Worm (Caenorhabditis elegans) whole organism, midembryonic: Measurements from ENCODE around the gene Y49F6A.5.

Source experiments
- T22C8.4 ChIP-seq: fragments of 200-800 bp; sonication (Bioruptor generic); IDR thresholded peaks from 2 replicates; pipeline ENCODE4 v1.3.6; 2022; ENCODE audit warnings: missing genetic modification characterization, missing compliant biosample characterization
- cog-1 ChIP-seq: sonication (generic microtip); optimal IDR thresholded peaks from 2 replicates; lab custom pipeline; 2016; ENCODE audit warnings: missing genetic modification characterization, missing compliant biosample characterization
- flt-1 ChIP-seq: fragments of 200-800 bp; sonication (Bioruptor generic); IDR thresholded peaks from 2 replicates; pipeline ENCODE4 v1.3.6; 2022; ENCODE audit warnings: missing genetic modification characterization, missing compliant biosample characterization
- klf-2 ChIP-seq: fragments of 200-800 bp; sonication (Bioruptor generic); conservative IDR thresholded peaks from 2 replicates; pipeline ENCODE4 v1.3.6; 2022; ENCODE audit warnings: missing genetic modification reagents, missing genetic modification characterization, missing compliant biosample characterization
- med-1 ChIP-seq: sonication (generic microtip); optimal IDR thresholded peaks from 2 replicates; lab custom pipeline; 2017; ENCODE audit warnings: missing genetic modification characterization, mild to moderate bottlenecking, missing compliant biosample characterization, antibody characterized with exemption, missing genetic modification reagents; ENCODE audit not compliant: insufficient read depth
- ref-1 ChIP-seq: fragments of 200-800 bp; sonication (Bioruptor generic); conservative IDR thresholded peaks from 2 replicates; pipeline ENCODE4 v1.3.6; 2022; ENCODE audit warnings: missing genetic modification reagents, missing genetic modification characterization, missing compliant biosample characterization
- tab-1 ChIP-seq: fragments of 200-800 bp; sonication (Bioruptor generic); IDR thresholded peaks from 2 replicates; pipeline ENCODE4 v1.3.6; 2022; ENCODE audit warnings: missing genetic modification characterization, missing compliant biosample characterization
- ztf-23 ChIP-seq: fragments of 200-800 bp; sonication (Bioruptor generic); IDR thresholded peaks from 2 replicates; pipeline ENCODE4 v1.3.6; 2022; ENCODE audit warnings: missing genetic modification reagents, missing genetic modification characterization, missing compliant biosample characterization
- ztf-29 ChIP-seq: fragments of 200-800 bp; sonication (Bioruptor generic); IDR thresholded peaks from 2 replicates; pipeline ENCODE4 v1.3.6; 2022; ENCODE audit warnings: missing genetic modification reagents, missing genetic modification characterization, missing compliant biosample characterization

The Y49F6A.5 gene

ce11 chrII:3576742-3577141 is 32.9 kb downstream of the Y49F6A.5 start, which contains the start of gene clec-132:
TSS of gene clec-132 (plus strand) at chrII:3577042.
- TF ChIP-seq ztf-23 (GFP tag; lab: Robert Waterston, UW) (no peak), ztf-29 (GFP tag; lab: Robert Waterston, UW) (no peak), tab-1 (GFP tag; lab: Robert Waterston, UW) (no peak), T22C8.4 (GFP tag; lab: Robert Waterston, UW) (no peak), cog-1 (tag; lab: Kevin White, UChicago) (no peak), klf-2 (GFP tag; lab: Robert Waterston, UW) (no peak), med-1 (GFP tag; lab: Kevin White, UChicago) (no peak), flt-1 (GFP tag; lab: Robert Waterston, UW) (no peak), ref-1 (no peak)

ce11 chrII:3573255-3573654 is 36.4 kb downstream of the Y49F6A.5 start, which contains the start of gene clec-130:
TSS of gene clec-130 (plus strand) at chrII:3573555.
- TF ChIP-seq ztf-29 (GFP tag; lab: Robert Waterston, UW), result no peak
- no peak for TF ChIP-seq flt-1 (GFP tag; lab: Robert Waterston, UW)
- no peak for TF ChIP-seq cog-1 (tag; lab: Kevin White, UChicago)
- TF ChIP-seq ref-1, result no peak
- no peak for TF ChIP-seq med-1 (GFP tag; lab: Kevin White, UChicago)
- TF ChIP-seq ztf-23 (GFP tag; lab: Robert Waterston, UW), result no peak
- no peak for TF ChIP-seq tab-1 (GFP tag; lab: Robert Waterston, UW)
- no peak for TF ChIP-seq klf-2 (GFP tag; lab: Robert Waterston, UW)
- no peak for TF ChIP-seq T22C8.4 (GFP tag; lab: Robert Waterston, UW)

- TF ChIP-seq tab-1 (GFP tag; lab: Robert Waterston, UW) (no peak), ref-1 (no peak), ztf-23 (GFP tag; lab: Robert Waterston, UW) (no peak), flt-1 (GFP tag; lab: Robert Waterston, UW) (no peak), ztf-29 (GFP tag; lab: Robert Waterston, UW) (no peak), med-1 (GFP tag; lab: Kevin White, UChicago) (no peak), T22C8.4 (GFP tag; lab: Robert Waterston, UW) (no peak), cog-1 (tag; lab: Kevin White, UChicago) (no peak), klf-2 (GFP tag; lab: Robert Waterston, UW) (no peak)
Measured at ce11 chrII:3570927-3571538, 38.6 kb downstream of the Y49F6A.5 start, which contains the start of the genes clec-128 and clec-129. TSS of gene clec-128 (minus strand) at chrII:3571027. TSS of gene clec-129 (plus strand) at chrII:3571488.

ce11 chrII:3569118-3569517 is 40.5 kb downstream of the Y49F6A.5 start, which contains the start of gene clec-127:
TSS of gene clec-127 (minus strand) at chrII:3569218.
- TF ChIP-seq tab-1 (GFP tag; lab: Robert Waterston, UW), result no peak
- no peak for TF ChIP-seq ztf-29 (GFP tag; lab: Robert Waterston, UW)
- TF ChIP-seq med-1 (GFP tag; lab: Kevin White, UChicago), result no peak
- TF ChIP-seq ref-1, result no peak
- TF ChIP-seq cog-1 (tag; lab: Kevin White, UChicago), result no peak
- no peak for TF ChIP-seq flt-1 (GFP tag; lab: Robert Waterston, UW)
- TF ChIP-seq klf-2 (GFP tag; lab: Robert Waterston, UW), result no peak
- no peak for TF ChIP-seq T22C8.4 (GFP tag; lab: Robert Waterston, UW)

ce11 chrII:3567576-3567975 is 42.1 kb downstream of the Y49F6A.5 start:
- peak; percentile 77 for TF ChIP-seq tab-1 (GFP tag; lab: Robert Waterston, UW)
- peak; percentile 91 for TF ChIP-seq flt-1 (GFP tag; lab: Robert Waterston, UW)
- peak; percentile 49; the same call in 1 of the 2 replicates for TF ChIP-seq T22C8.4 (GFP tag; lab: Robert Waterston, UW)
- TF ChIP-seq ref-1, result peak; percentile 70
- peak; percentile 80 for TF ChIP-seq ztf-29 (GFP tag; lab: Robert Waterston, UW)
- TF ChIP-seq klf-2 (GFP tag; lab: Robert Waterston, UW), result peak; percentile 64; the same call in 1 of the 2 replicates
- peak; percentile 75; the same call in 1 of the 2 replicates for TF ChIP-seq ztf-23 (GFP tag; lab: Robert Waterston, UW)

- TF ChIP-seq ref-1, result no peak
- no peak for TF ChIP-seq T22C8.4 (GFP tag; lab: Robert Waterston, UW)
- TF ChIP-seq cog-1 (tag; lab: Kevin White, UChicago), result no peak
- no peak for TF ChIP-seq flt-1 (GFP tag; lab: Robert Waterston, UW)
- no peak for TF ChIP-seq ztf-29 (GFP tag; lab: Robert Waterston, UW)
Measured at ce11 chrII:3567066-3567465, 42.6 kb downstream of the Y49F6A.5 start.

ce11 chrII:3562419-3562818 is 47.2 kb downstream of the Y49F6A.5 start, which contains the start of gene W10G11.3:
TSS of gene W10G11.3 (minus strand) at chrII:3562519.
- TF ChIP-seq flt-1 (GFP tag; lab: Robert Waterston, UW) (no peak), ztf-29 (GFP tag; lab: Robert Waterston, UW) (no peak), cog-1 (tag; lab: Kevin White, UChicago) (no peak), tab-1 (GFP tag; lab: Robert Waterston, UW) (no peak), ztf-23 (GFP tag; lab: Robert Waterston, UW) (no peak), T22C8.4 (GFP tag; lab: Robert Waterston, UW) (no peak), ref-1 (no peak), klf-2 (GFP tag; lab: Robert Waterston, UW) (no peak), med-1 (GFP tag; lab: Kevin White, UChicago) (no peak)

ce11 chrII:3561561-3561960 is 48.1 kb downstream of the Y49F6A.5 start, which contains the start of gene W10G11.2:
TSS of gene W10G11.2 (minus strand) at chrII:3561661.
- TF ChIP-seq ztf-29 (GFP tag; lab: Robert Waterston, UW) (no peak), ztf-23 (GFP tag; lab: Robert Waterston, UW) (no peak), T22C8.4 (GFP tag; lab: Robert Waterston, UW) (no peak), cog-1 (tag; lab: Kevin White, UChicago) (no peak), ref-1 (no peak), med-1 (GFP tag; lab: Kevin White, UChicago) (no peak), klf-2 (GFP tag; lab: Robert Waterston, UW) (no peak), flt-1 (GFP tag; lab: Robert Waterston, UW) (no peak), tab-1 (GFP tag; lab: Robert Waterston, UW) (no peak)
